Worm (Caenorhabditis elegans) whole organism, L1 larva: ENCODE measurements around the gene F31D5.7.
"Not testable (repeated sequence)": the region's sequence is repeated elsewhere in the genome, so short reads cannot be mapped to it uniquely, and the experiment has no call there.

Experiments used
- Y116A8C.19 ChIP-seq: sonication (generic microtip); optimal IDR thresholded peaks from 2 replicates; lab custom pipeline; 2016; ENCODE audit warnings: missing compliant biosample characterization, missing genetic modification characterization, borderline replicate concordance
- aha-1 ChIP-seq: fragments of 150-350 bp; optimal IDR thresholded peaks from 2 replicates; lab custom pipeline; 2014; ENCODE audit warnings: missing biosample characterization, missing genetic modification characterization
- alr-1 ChIP-seq: fragments of 200-800 bp; sonication (Bioruptor generic); optimal IDR thresholded peaks from 2 replicates; lab custom pipeline; 2018; ENCODE audit warnings: borderline replicate concordance, mild to moderate bottlenecking, missing genetic modification characterization, missing compliant biosample characterization
- aly-2 ChIP-seq: fragments of 150-350 bp; optimal IDR thresholded peaks from 2 replicates; lab custom pipeline; 2014; ENCODE audit warnings: missing biosample characterization, missing genetic modification characterization
- ama-1 ChIP-seq: fragments of 150-350 bp; optimal IDR thresholded peaks from 2 replicates; lab custom pipeline; 2014
- blmp-1 ChIP-seq: fragments of 150-350 bp; optimal IDR thresholded peaks from 2 replicates; lab custom pipeline; 2014; ENCODE audit warnings: missing biosample characterization, missing genetic modification characterization
- ceh-63 ChIP-seq: fragments of 200-800 bp; sonication (Bioruptor generic); optimal IDR thresholded peaks from 2 replicates; lab custom pipeline; 2018; ENCODE audit warnings: mild to moderate bottlenecking, missing genetic modification characterization, missing compliant biosample characterization
- ceh-88 ChIP-seq: fragments of 200-800 bp; sonication (Bioruptor generic); IDR thresholded peaks from 2 replicates; pipeline ENCODE4 v1.3.6; 2022; ENCODE audit warnings: missing genetic modification characterization, missing compliant biosample characterization
- dpl-1 ChIP-seq, 3 experiments: fragments of 150-350 bp in 2 of 3; sonication (generic microtip) in 1 of 3; optimal IDR thresholded peaks; 2 replicates each; lab custom pipeline; 2014 to 2017; ENCODE audit warnings: missing biosample characterization in 3 of 3, missing genetic modification characterization in 3 of 3, missing genetic modification reagents in 3 of 3
- dsc-1 ChIP-seq: sonication (generic microtip); optimal IDR thresholded peaks from 2 replicates; lab custom pipeline; 2016; ENCODE audit warnings: mild to moderate bottlenecking, missing genetic modification characterization, missing compliant biosample characterization
- elt-2 ChIP-seq: sonication (generic microtip); optimal IDR thresholded peaks from 2 replicates; lab custom pipeline; 2016; ENCODE audit warnings: missing genetic modification characterization, mild to moderate bottlenecking, inconsistent platforms, missing compliant biosample characterization, missing genetic modification reagents
- ets-5 ChIP-seq: fragments of 200-800 bp; sonication (Bioruptor generic); IDR thresholded peaks from 2 replicates; pipeline ENCODE4 v1.3.6; 2022; ENCODE audit warnings: missing genetic modification characterization, missing compliant biosample characterization
- fkh-10 ChIP-seq: sonication (generic microtip); optimal IDR thresholded peaks from 2 replicates; lab custom pipeline; 2017; ENCODE audit warnings: missing biosample characterization, missing genetic modification reagents, missing genetic modification characterization
- grh-1 ChIP-seq: fragments of 200-800 bp; sonication (Bioruptor generic); IDR thresholded peaks from 2 replicates; pipeline ENCODE4 v1.3.6; 2022; ENCODE audit warnings: missing genetic modification reagents, missing genetic modification characterization, missing compliant biosample characterization
- hlh-17 ChIP-seq: fragments of 200-800 bp; sonication (Bioruptor generic); optimal IDR thresholded peaks from 2 replicates; lab custom pipeline; 2018; ENCODE audit warnings: missing genetic modification characterization, mild to moderate bottlenecking, missing compliant biosample characterization, moderate library complexity, borderline replicate concordance
- jun-1 ChIP-seq: fragments of 150-350 bp; optimal IDR thresholded peaks from 2 replicates; lab custom pipeline; 2014; ENCODE audit warnings: missing biosample characterization, missing genetic modification reagents, missing genetic modification characterization
- lin-15B ChIP-seq: fragments of 150-350 bp; sonication (generic microtip); optimal IDR thresholded peaks from 3 replicates; lab custom pipeline; 2014; ENCODE audit warnings: missing biosample characterization, missing genetic modification characterization
- lir-3 ChIP-seq: sonication (generic microtip); optimal IDR thresholded peaks from 2 replicates; lab custom pipeline; 2016; ENCODE audit warnings: mild to moderate bottlenecking, missing genetic modification characterization, moderate library complexity, missing compliant biosample characterization; ENCODE audit not compliant: poor library complexity
- lsy-2 ChIP-seq, 2 experiments: fragments of 150-350 bp; optimal IDR thresholded peaks; 2 replicates each; lab custom pipeline; 2014; ENCODE audit warnings: missing biosample characterization in 2 of 2, missing genetic modification characterization in 2 of 2
- mab-9 ChIP-seq: fragments of 200-800 bp; sonication (Bioruptor generic); IDR thresholded peaks from 2 replicates; pipeline ENCODE4 v1.3.6; 2022; ENCODE audit warnings: missing genetic modification reagents, missing genetic modification characterization, missing compliant biosample characterization
- mef-2 ChIP-seq: fragments of 150-350 bp; optimal IDR thresholded peaks from 2 replicates; lab custom pipeline; 2014; ENCODE audit warnings: missing biosample characterization, missing genetic modification characterization
- nhr-11 ChIP-seq: fragments of 150-350 bp; optimal IDR thresholded peaks from 2 replicates; lab custom pipeline; 2014; ENCODE audit warnings: missing biosample characterization, missing genetic modification characterization
- nhr-19 ChIP-seq: fragments of 200-800 bp; sonication (Bioruptor generic); conservative IDR thresholded peaks from 2 replicates; pipeline ENCODE4 v1.3.6; 2022; ENCODE audit warnings: missing genetic modification characterization, missing compliant biosample characterization
- nhr-20 ChIP-seq: sonication (generic microtip); optimal IDR thresholded peaks from 2 replicates; lab custom pipeline; 2016; ENCODE audit warnings: mild to moderate bottlenecking, missing genetic modification characterization, missing compliant biosample characterization
- nhr-237 ChIP-seq: fragments of 150-350 bp; optimal IDR thresholded peaks from 2 replicates; lab custom pipeline; 2014; ENCODE audit warnings: missing biosample characterization, missing genetic modification characterization
- nhr-47 ChIP-seq: sonication (generic microtip); optimal IDR thresholded peaks from 2 replicates; lab custom pipeline; 2016; ENCODE audit warnings: mild to moderate bottlenecking, missing genetic modification characterization, moderate library complexity, missing compliant biosample characterization
- nhr-76 ChIP-seq: sonication (generic microtip); optimal IDR thresholded peaks from 2 replicates; lab custom pipeline; 2017; ENCODE audit warnings: missing biosample characterization, missing genetic modification characterization
- nhr-77 ChIP-seq: fragments of 150-350 bp; optimal IDR thresholded peaks from 2 replicates; lab custom pipeline; 2014; ENCODE audit warnings: missing biosample characterization, missing genetic modification characterization
- nhr-84 ChIP-seq: sonication (generic microtip); optimal IDR thresholded peaks from 2 replicates; lab custom pipeline; 2017; ENCODE audit warnings: missing biosample characterization, missing genetic modification characterization
- skn-1 ChIP-seq: fragments of 150-350 bp; optimal IDR thresholded peaks from 2 replicates; lab custom pipeline; 2014; ENCODE audit warnings: missing biosample characterization, missing genetic modification characterization
- snpc-4 ChIP-seq: fragments of 150-350 bp; optimal IDR thresholded peaks from 2 replicates; lab custom pipeline; 2014; ENCODE audit warnings: missing biosample characterization, missing genetic modification characterization
- snu-23 ChIP-seq: sonication (generic microtip); optimal IDR thresholded peaks from 2 replicates; lab custom pipeline; 2016; ENCODE audit warnings: missing genetic modification characterization, missing compliant biosample characterization
- sox-4 ChIP-seq: sonication (generic microtip); optimal IDR thresholded peaks from 2 replicates; lab custom pipeline; 2016; ENCODE audit warnings: missing genetic modification characterization, missing compliant biosample characterization
- sup-37 ChIP-seq: fragments of 200-800 bp; sonication (Bioruptor generic); optimal IDR thresholded peaks from 2 replicates; lab custom pipeline; 2018; ENCODE audit warnings: mild to moderate bottlenecking, missing genetic modification characterization, missing compliant biosample characterization
- tbx-2 ChIP-seq: sonication (generic microtip); optimal IDR thresholded peaks from 2 replicates; lab custom pipeline; 2016; ENCODE audit warnings: missing genetic modification characterization, missing compliant biosample characterization
- tlp-1 ChIP-seq: fragments of 150-350 bp; optimal IDR thresholded peaks from 2 replicates; lab custom pipeline; 2014; ENCODE audit warnings: missing biosample characterization, missing genetic modification characterization
- unc-130 ChIP-seq: fragments of 150-350 bp; optimal IDR thresholded peaks from 2 replicates; lab custom pipeline; 2017; ENCODE audit warnings: missing biosample characterization, missing genetic modification characterization, inconsistent platforms
- ztf-11 ChIP-seq, 2 experiments: sonication (generic microtip); optimal IDR thresholded peaks; 2 replicates each; lab custom pipeline; 2016 to 2017; ENCODE audit warnings: missing genetic modification characterization in 2 of 2, missing biosample characterization in 1 of 2, missing compliant biosample characterization in 1 of 2
- ztf-4 ChIP-seq: fragments of 150-350 bp; optimal IDR thresholded peaks from 2 replicates; lab custom pipeline; 2014; ENCODE audit warnings: missing biosample characterization, missing genetic modification characterization

F31D5.7 gene

DNA sequence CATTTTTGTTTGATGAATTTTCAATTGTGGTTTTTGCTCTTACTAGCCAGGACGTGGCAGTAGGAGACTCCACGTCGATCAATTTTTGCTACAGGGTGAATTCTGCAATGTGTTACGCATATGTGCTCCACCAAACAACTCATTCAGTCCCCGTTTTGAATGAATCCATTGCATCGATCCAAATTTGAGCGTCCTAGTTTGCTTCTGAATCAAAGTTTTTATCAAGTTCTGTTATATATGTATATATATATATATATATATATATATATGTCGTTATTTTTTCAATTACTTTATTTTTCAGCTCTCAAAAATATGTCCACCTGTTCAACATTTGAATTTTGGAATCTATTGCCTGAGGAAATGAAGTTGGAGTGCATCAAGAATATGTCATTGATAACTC, at the start of gene F31D5.7:
Gene F31D5.7, plus strand, starts transcription at position 301 of the 400 bp plus-strand sequence.
- TF ChIP-seq hlh-17 (GFP tag; lab: Kevin White, UChicago) (no peak), mab-9 (no peak), mef-2 (tag; lab: Kevin White, UChicago) (no peak), aly-2 (tag; lab: Kevin White, UChicago) (no peak), nhr-20 (tag; lab: Kevin White, UChicago) (no peak), dpl-1 (GFP tag; optimal IDR thresholded peaks at IDR 0.05; lab: Kevin White, UChicago) (no peak), nhr-77 (tag; lab: Kevin White, UChicago) (no peak), ztf-11 (tag; optimal IDR thresholded peaks at IDR 0.05; lab: Kevin White, UChicago) (no peak), ets-5 (no peak), dsc-1 (tag; lab: Kevin White, UChicago) (no peak), sup-37 (GFP tag; lab: Kevin White, UChicago) (no peak), Y116A8C.19 (tag; lab: Kevin White, UChicago) (no peak), snpc-4 (tag; lab: Kevin White, UChicago) (no peak), lir-3 (no peak), nhr-76 (tag; lab: Kevin White, UChicago) (no peak), ztf-4 (no peak), nhr-47 (tag; lab: Kevin White, UChicago) (no peak), tbx-2 (tag; lab: Kevin White, UChicago) (no peak), fkh-10 (no peak)
- TF ChIP-seq, all 84 proteins: peak for 0

DNA sequence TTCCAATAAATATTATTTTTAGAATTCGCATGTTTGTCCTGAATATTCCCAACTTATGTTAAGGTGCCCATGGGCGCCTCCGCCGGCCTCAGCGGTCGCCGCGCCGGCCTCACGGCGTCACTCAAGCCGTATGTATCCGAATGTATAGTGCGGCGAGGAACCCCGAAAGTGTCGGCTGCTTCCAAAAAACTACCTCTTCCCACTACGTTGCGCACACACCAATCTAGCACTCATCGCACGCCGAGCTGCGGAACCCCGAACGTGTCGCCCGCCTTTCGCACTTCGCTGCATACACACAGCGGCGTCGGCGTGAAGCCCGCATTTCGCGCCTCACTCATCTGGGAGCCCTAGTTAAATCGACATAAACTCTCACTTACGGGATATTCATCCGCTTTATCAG, 43.4 kb upstream of the F31D5.7 start:
- TF ChIP-seq jun-1 (no peak), skn-1 (tag; lab: Kevin White, UChicago) (no peak), ztf-4 (no peak), ama-1 (lab: Kevin White, UChicago) (no peak), snu-23 (GFP tag; lab: Kevin White, UChicago) (no peak), nhr-11 (tag; lab: Kevin White, UChicago) (no peak), lir-3 (no peak), mab-9 (no peak), ceh-63 (GFP tag; lab: Kevin White, UChicago) (no peak), nhr-77 (tag; lab: Kevin White, UChicago) (no peak), tlp-1 (no peak), unc-130 (tag; lab: Kevin White, UChicago) (no peak), aha-1 (tag; lab: Kevin White, UChicago) (no peak), dsc-1 (tag; lab: Kevin White, UChicago) (no peak), alr-1 (tag; lab: Kevin White, UChicago) (no peak), nhr-47 (tag; lab: Kevin White, UChicago) (no peak)

DNA sequence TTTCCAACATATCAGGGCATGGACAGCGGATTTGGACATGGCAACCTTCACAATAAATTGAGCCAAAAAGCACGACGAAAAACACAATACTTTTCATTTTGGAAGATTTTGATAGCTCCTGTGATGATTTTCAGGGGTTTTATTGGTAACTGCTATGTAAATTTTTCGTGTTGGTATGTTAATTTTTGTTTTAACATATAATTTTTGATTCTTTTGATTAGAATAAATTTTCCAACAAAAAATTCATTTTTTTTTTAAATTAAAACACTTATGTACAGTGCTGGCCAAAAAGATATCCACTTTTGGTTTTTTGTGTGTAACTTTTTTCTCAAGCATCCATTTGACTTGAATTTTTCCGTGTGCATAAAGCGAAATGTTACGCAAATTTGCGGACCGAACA, 42.8 kb upstream of the F31D5.7 start, which contains the start of gene R03H10.4:
Gene R03H10.4, minus strand, starts transcription at position 101 of the 400 bp plus-strand sequence.
- TF ChIP-seq grh-1 (GFP tag; lab: Robert Waterston, UW); nhr-84 (tag; lab: Kevin White, UChicago); tlp-1: not testable (repeated sequence)
- TF ChIP-seq, all 84 proteins: peak for 0; not testable (repeated sequence) for 84

DNA sequence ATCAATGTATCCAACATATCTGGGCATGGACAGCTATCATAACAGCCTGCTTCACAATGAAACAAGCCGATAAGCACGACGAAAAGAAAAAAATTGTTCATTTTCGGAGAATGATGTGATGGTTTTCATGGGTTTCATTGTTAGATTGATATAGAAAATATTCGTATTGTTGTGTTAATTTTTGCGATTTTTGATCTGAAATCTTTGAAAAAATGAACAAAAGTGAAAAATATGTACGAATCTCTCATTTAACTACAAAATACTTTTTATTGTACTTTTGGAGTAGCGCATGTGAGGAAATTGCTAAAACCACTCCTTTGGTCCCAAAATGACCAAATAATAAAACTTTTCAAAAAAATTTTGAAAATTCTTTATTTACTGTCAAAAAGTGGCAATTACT, 40.7 kb upstream of the F31D5.7 start, which contains the start of gene R03H10.5:
Gene R03H10.5, minus strand, starts transcription at position 101 of the 400 bp plus-strand sequence.
- no peak for TF ChIP-seq dsc-1 (tag; lab: Kevin White, UChicago)
- no peak for TF ChIP-seq nhr-19
- TF ChIP-seq lsy-2 (tag; optimal IDR thresholded peaks at IDR 0.05; lab: Kevin White, UChicago), result no peak
- TF ChIP-seq elt-2 (tag; lab: Kevin White, UChicago), result no peak
- no peak for TF ChIP-seq mef-2 (tag; lab: Kevin White, UChicago)
- TF ChIP-seq ets-5, result no peak
- no peak for TF ChIP-seq lir-3
- TF ChIP-seq fkh-10, result no peak
- TF ChIP-seq lin-15B (tag; lab: Kevin White, UChicago), result no peak
- TF ChIP-seq ceh-88 (GFP tag; lab: Robert Waterston, UW), result no peak
- no peak for TF ChIP-seq blmp-1 (tag; lab: Kevin White, UChicago)
- TF ChIP-seq nhr-76 (tag; lab: Kevin White, UChicago), result no peak
- no peak for TF ChIP-seq nhr-84 (tag; lab: Kevin White, UChicago)
- no peak for TF ChIP-seq sox-4 (tag; lab: Kevin White, UChicago)
- TF ChIP-seq nhr-237, result no peak
